Worm (Caenorhabditis elegans) whole organism, late embryonic: Measurements from ENCODE around the gene clec-45.

ENCODE experiments used
- ahr-1 ChIP-seq: sonication (generic microtip); optimal IDR thresholded peaks from 2 replicates; lab custom pipeline; 2016; ENCODE audit warnings: missing genetic modification characterization, missing compliant biosample characterization
- pag-3 ChIP-seq: sonication (generic microtip); optimal IDR thresholded peaks from 2 replicates; lab custom pipeline; 2016; ENCODE audit warnings: missing compliant biosample characterization, missing genetic modification characterization, borderline replicate concordance
- pha-4 ChIP-seq: fragments of 150-350 bp; optimal IDR thresholded peaks from 2 replicates; lab custom pipeline; 2018; ENCODE audit warnings: missing biosample characterization, missing genetic modification reagents, missing genetic modification characterization

DNA sequence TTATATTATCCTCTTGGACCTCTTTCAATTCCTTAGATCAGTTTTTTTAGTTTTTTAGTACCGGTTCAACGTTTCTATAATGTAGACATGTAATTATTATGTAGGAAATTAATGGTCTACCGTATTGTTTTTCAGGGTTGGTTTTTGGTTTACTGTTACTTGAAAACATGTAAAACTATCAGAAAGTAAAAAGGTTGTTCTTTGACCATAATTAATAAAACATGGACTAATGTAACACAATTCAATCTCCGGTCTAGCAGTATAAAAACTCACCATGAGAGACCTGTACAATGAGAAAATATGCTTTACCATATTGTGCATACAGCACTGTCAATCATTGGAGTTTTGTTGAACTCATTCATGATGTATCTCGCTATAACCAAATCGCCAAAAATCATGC lies 2.4 kb upstream of the clec-45 start, which contains the start of gene srd-29:
- TF ChIP-seq pag-3 (tag; lab: Kevin White, UChicago), result no peak
- no peak for TF ChIP-seq ahr-1
- TF ChIP-seq pha-4 (tag; lab: Kevin White, UChicago), result no peak
